Fruit fly (Drosophila melanogaster) whole organism, embryonic: ENCODE results near the gene htl.

Experiments
- Adf1 ChIP-seq: fragments of 200-800 bp; sonication (Bioruptor generic); IDR thresholded peaks from 2 replicates; pipeline ENCODE4 v1.3.6; 2022; ENCODE audit warnings: missing biosample characterization, missing genetic modification characterization
- B-H1 ChIP-seq: fragments of 200-800 bp; sonication (Bioruptor generic); IDR thresholded peaks from 3 replicates; pipeline ENCODE4 v1.3.6; 2022; ENCODE audit warnings: missing biosample characterization, missing genetic modification characterization
- Bteb2 ChIP-seq: fragments of 200-800 bp; sonication (Bioruptor generic); optimal IDR thresholded peaks from 2 replicates; lab custom pipeline; 2016; ENCODE audit warnings: missing biosample characterization, missing genetic modification characterization
- CG11723 ChIP-seq: fragments of 200-800 bp; sonication (Bioruptor generic); optimal IDR thresholded peaks from 2 replicates; lab custom pipeline; 2017; ENCODE audit warnings: missing biosample characterization, mild to moderate bottlenecking, missing genetic modification characterization
- CG12155 ChIP-seq: fragments of 200-800 bp; sonication (Bioruptor generic); optimal IDR thresholded peaks from 3 replicates; lab custom pipeline; 2016; ENCODE audit warnings: missing biosample characterization, missing genetic modification characterization
- CG12744 ChIP-seq: fragments of 200-800 bp; sonication (Bioruptor generic); optimal IDR thresholded peaks from 2 replicates; lab custom pipeline; 2016; ENCODE audit warnings: missing biosample characterization, missing genetic modification characterization
- CG16813 ChIP-seq: fragments of 200-800 bp; sonication (Bioruptor generic); IDR thresholded peaks from 3 replicates; pipeline ENCODE4 v1.3.6; 2022; ENCODE audit warnings: missing biosample characterization, missing genetic modification characterization; ENCODE audit not compliant: partially characterized antibody
- CG17186 ChIP-seq: fragments of 200-800 bp; sonication (Bioruptor generic); optimal IDR thresholded peaks from 3 replicates; lab custom pipeline; 2017; ENCODE audit warnings: missing biosample characterization, missing genetic modification reagents, missing genetic modification characterization
- CG17359 ChIP-seq: fragments of 200-800 bp; sonication (Bioruptor generic); optimal IDR thresholded peaks from 3 replicates; lab custom pipeline; 2018; ENCODE audit warnings: missing biosample characterization, mild to moderate bottlenecking, missing genetic modification characterization, moderate library complexity
- CG17912 ChIP-seq: fragments of 200-800 bp; sonication (Bioruptor generic); optimal IDR thresholded peaks from 2 replicates; lab custom pipeline; 2018; ENCODE audit warnings: missing biosample characterization, mild to moderate bottlenecking, missing genetic modification characterization
- CG31388 ChIP-seq: fragments of 200-800 bp; sonication (Bioruptor generic); optimal IDR thresholded peaks from 2 replicates; lab custom pipeline; 2016; ENCODE audit warnings: missing biosample characterization, missing genetic modification characterization
- CG33213 ChIP-seq: fragments of 200-800 bp; sonication (Bioruptor generic); optimal IDR thresholded peaks from 3 replicates; lab custom pipeline; 2016; ENCODE audit warnings: missing biosample characterization, missing genetic modification characterization
- CG4424 ChIP-seq: fragments of 200-800 bp; sonication (Bioruptor generic); optimal IDR thresholded peaks from 3 replicates; lab custom pipeline; 2016; ENCODE audit warnings: missing biosample characterization, missing genetic modification characterization
- CG6654 ChIP-seq: fragments of 200-800 bp; sonication (Bioruptor generic); optimal IDR thresholded peaks from 2 replicates; lab custom pipeline; 2017; ENCODE audit warnings: missing biosample characterization, mild to moderate bottlenecking, missing genetic modification characterization
- CG6813 ChIP-seq: fragments of 200-800 bp; sonication (Bioruptor generic); optimal IDR thresholded peaks from 2 replicates; lab custom pipeline; 2017; ENCODE audit warnings: missing biosample characterization, missing genetic modification characterization, mild to moderate bottlenecking, moderate library complexity, missing genetic modification reagents
- CG7357 ChIP-seq: fragments of 200-800 bp; sonication (Bioruptor generic); IDR thresholded peaks from 3 replicates; pipeline ENCODE4 v1.3.6; 2022; ENCODE audit warnings: missing biosample characterization, missing genetic modification characterization
- CG8765 ChIP-seq: fragments of 200-800 bp; sonication (Bioruptor generic); IDR thresholded peaks from 2 replicates; pipeline ENCODE4 v1.3.6; 2022; ENCODE audit warnings: missing biosample characterization, missing genetic modification characterization
- CG9727 ChIP-seq: fragments of 200-800 bp; sonication (Bioruptor generic); optimal IDR thresholded peaks from 3 replicates; lab custom pipeline; 2017; ENCODE audit warnings: missing biosample characterization, mild to moderate bottlenecking, missing genetic modification characterization
- Camta ChIP-seq: fragments of 200-800 bp; sonication (Bioruptor generic); optimal IDR thresholded peaks from 2 replicates; lab custom pipeline; 2016; ENCODE audit warnings: missing biosample characterization, missing genetic modification characterization
- Chrac-16 ChIP-seq: fragments of 200-800 bp; sonication (Bioruptor generic); optimal IDR thresholded peaks from 3 replicates; lab custom pipeline; 2016; ENCODE audit warnings: missing biosample characterization, missing genetic modification characterization
- CkIIα-i1 ChIP-seq: fragments of 200-800 bp; sonication (Bioruptor generic); IDR thresholded peaks from 2 replicates; pipeline ENCODE4 v1.3.6; 2022; ENCODE audit warnings: missing biosample characterization, missing genetic modification characterization
- CoRest ChIP-seq: fragments of 200-800 bp; sonication (Bioruptor generic); optimal IDR thresholded peaks from 3 replicates; lab custom pipeline; 2018; ENCODE audit warnings: missing biosample characterization, mild to moderate bottlenecking, missing genetic modification characterization, moderate library complexity
- CrebB ChIP-seq: fragments of 200-800 bp; sonication (Bioruptor generic); optimal IDR thresholded peaks from 3 replicates; lab custom pipeline; 2018; ENCODE audit warnings: missing biosample characterization, mild to moderate bottlenecking, missing genetic modification characterization
- D19B ChIP-seq: fragments of 200-800 bp; sonication (Bioruptor generic); optimal IDR thresholded peaks from 2 replicates; lab custom pipeline; 2017; ENCODE audit warnings: missing biosample characterization, mild to moderate bottlenecking, missing genetic modification characterization
- Dll ChIP-seq: fragments of 200-800 bp; sonication (Bioruptor generic); IDR thresholded peaks from 4 replicates; pipeline ENCODE4 v1.3.6; 2022; ENCODE audit warnings: missing biosample characterization, missing genetic modification characterization; ENCODE audit not compliant: partially characterized antibody
- E2f1 ChIP-seq: fragments of 200-800 bp; sonication (Bioruptor generic); IDR thresholded peaks from 2 replicates; pipeline ENCODE4 v1.3.6; 2022; ENCODE audit warnings: missing biosample characterization, missing genetic modification characterization
- E2f2 ChIP-seq: fragments of 200-800 bp; sonication (Bioruptor generic); IDR thresholded peaks from 2 replicates; pipeline ENCODE4 v1.3.6; 2022; ENCODE audit warnings: missing biosample characterization, missing genetic modification characterization
- Eip74EF ChIP-seq, 2 experiments: fragments of 200-800 bp in 1 of 2; fragments of >200 bp in 1 of 2; sonication (Bioruptor generic) in 1 of 2; optimal IDR thresholded peaks; 2 replicates each; lab custom pipeline; 2017 to 2019; ENCODE audit warnings: missing biosample characterization in 2 of 2, missing genetic modification characterization in 2 of 2, mild to moderate bottlenecking in 1 of 2, moderate library complexity in 1 of 2
- Myb ChIP-seq: fragments of 200-800 bp; sonication (Bioruptor generic); optimal IDR thresholded peaks from 2 replicates; lab custom pipeline; 2016; ENCODE audit warnings: missing biosample characterization, missing genetic modification characterization
- Nf-YB ChIP-seq: fragments of 200-800 bp; sonication (Bioruptor generic); optimal IDR thresholded peaks from 3 replicates; lab custom pipeline; 2019; ENCODE audit warnings: missing biosample characterization, mild to moderate bottlenecking, missing genetic modification characterization, moderate library complexity
- NfI ChIP-seq: fragments of 200-800 bp; sonication (Bioruptor generic); optimal IDR thresholded peaks from 3 replicates; lab custom pipeline; 2018; ENCODE audit warnings: missing biosample characterization, mild to moderate bottlenecking, missing genetic modification characterization, moderate library complexity
- Opbp ChIP-seq: fragments of 200-800 bp; sonication (Bioruptor generic); IDR thresholded peaks from 3 replicates; pipeline ENCODE4 v1.3.6; 2022; ENCODE audit warnings: missing biosample characterization, missing genetic modification characterization; ENCODE audit not compliant: partially characterized antibody
- PHDP ChIP-seq: fragments of 200-800 bp; sonication (Bioruptor generic); optimal IDR thresholded peaks from 3 replicates; lab custom pipeline; 2018; ENCODE audit warnings: missing biosample characterization, mild to moderate bottlenecking, missing genetic modification characterization, moderate library complexity
- Sox102F ChIP-seq: fragments of 200-800 bp; sonication (Bioruptor generic); optimal IDR thresholded peaks from 2 replicates; lab custom pipeline; 2018; ENCODE audit warnings: missing biosample characterization, mild to moderate bottlenecking, missing genetic modification characterization, moderate library complexity
- Spps ChIP-seq: fragments of 200-800 bp; sonication (Bioruptor generic); optimal IDR thresholded peaks from 2 replicates; lab custom pipeline; 2018; ENCODE audit warnings: missing biosample characterization, mild to moderate bottlenecking, missing genetic modification characterization
- Ssrp ChIP-seq: fragments of 200-800 bp; sonication (Bioruptor generic); optimal IDR thresholded peaks from 2 replicates; lab custom pipeline; 2018; ENCODE audit warnings: missing biosample characterization, mild to moderate bottlenecking, missing genetic modification characterization, moderate library complexity
- ab ChIP-seq: fragments of 200-800 bp; sonication (Bioruptor generic); optimal IDR thresholded peaks from 2 replicates; lab custom pipeline; 2016; ENCODE audit warnings: missing biosample characterization, missing genetic modification characterization
- chm ChIP-seq: fragments of 200-800 bp; sonication (Bioruptor generic); IDR thresholded peaks from 2 replicates; pipeline ENCODE4 v1.3.6; 2022; ENCODE audit warnings: missing biosample characterization, missing genetic modification characterization
- gfzf ChIP-seq: fragments of 200-800 bp; sonication (Bioruptor generic); optimal IDR thresholded peaks from 2 replicates; lab custom pipeline; 2016; ENCODE audit warnings: missing biosample characterization, mild to moderate bottlenecking, missing genetic modification characterization, moderate library complexity
- h ChIP-seq: fragments of >200 bp; optimal IDR thresholded peaks from 2 replicates; lab custom pipeline; 2017
- jigr1 ChIP-seq: fragments of 200-800 bp; sonication (Bioruptor generic); IDR thresholded peaks from 3 replicates; pipeline ENCODE4 v1.3.6; 2022; ENCODE audit warnings: missing biosample characterization, missing genetic modification characterization
- klu ChIP-seq: fragments of 200-800 bp; sonication (Bioruptor generic); IDR thresholded peaks from 2 replicates; pipeline ENCODE4 v1.3.6; 2022; ENCODE audit warnings: missing biosample characterization, missing genetic modification characterization
- kni ChIP-seq: fragments of 200-800 bp; sonication (Bioruptor generic); optimal IDR thresholded peaks from 3 replicates; lab custom pipeline; 2017; ENCODE audit warnings: mild to moderate bottlenecking, missing biosample characterization, missing genetic modification reagents, missing genetic modification characterization
- lilli ChIP-seq: fragments of 200-800 bp; sonication (Bioruptor generic); optimal IDR thresholded peaks from 3 replicates; lab custom pipeline; 2016; ENCODE audit warnings: missing biosample characterization, missing genetic modification characterization
- run ChIP-seq: fragments of 200-800 bp; sonication (Bioruptor generic); optimal IDR thresholded peaks from 3 replicates; lab custom pipeline; 2018; ENCODE audit warnings: missing biosample characterization, mild to moderate bottlenecking, missing genetic modification characterization
- sob ChIP-seq: fragments of 200-800 bp; sonication (Bioruptor generic); IDR thresholded peaks from 2 replicates; pipeline ENCODE4 v1.3.6; 2022; ENCODE audit warnings: missing biosample characterization, missing genetic modification characterization
- sqz ChIP-seq: fragments of 200-800 bp; sonication (Bioruptor generic); optimal IDR thresholded peaks from 3 replicates; lab custom pipeline; 2018; ENCODE audit warnings: missing biosample characterization, mild to moderate bottlenecking, missing genetic modification characterization
- stc ChIP-seq: fragments of 200-800 bp; sonication (Bioruptor generic); IDR thresholded peaks from 2 replicates; pipeline ENCODE4 v1.3.6; 2022; ENCODE audit warnings: missing biosample characterization, missing genetic modification characterization
- toy ChIP-seq: fragments of 200-800 bp; sonication (Bioruptor generic); IDR thresholded peaks from 2 replicates; pipeline ENCODE4 v1.3.6; 2022; ENCODE audit warnings: missing biosample characterization, missing genetic modification characterization
- usp ChIP-seq: fragments of >200 bp; optimal IDR thresholded peaks from 2 replicates; lab custom pipeline; 2017; ENCODE audit warnings: missing biosample characterization, missing genetic modification characterization
- vnd ChIP-seq: fragments of 200-800 bp; sonication (Bioruptor generic); IDR thresholded peaks from 3 replicates; pipeline ENCODE4 v1.3.6; 2022; ENCODE audit warnings: missing biosample characterization, missing genetic modification characterization; ENCODE audit not compliant: partially characterized antibody
- wek ChIP-seq: fragments of 200-800 bp; sonication (Bioruptor generic); optimal IDR thresholded peaks from 3 replicates; lab custom pipeline; 2018; ENCODE audit warnings: missing biosample characterization, mild to moderate bottlenecking, missing genetic modification characterization, moderate library complexity

htl gene

dm6 chr3R:18021261-18021679 is 31.5 kb downstream of the htl start, which contains the start of gene CG7785 (continued):
- TF ChIP-seq gfzf = peak; percentile 70
- peak; percentile 18 for TF ChIP-seq CrebB
- TF ChIP-seq CG31388 (GFP tag; lab: Kevin White, UChicago) = peak; percentile 34
- no peak for TF ChIP-seq Opbp
- TF ChIP-seq CG11723 = no peak
- no peak for TF ChIP-seq CG6654 (GFP tag; lab: Kevin White, UChicago)
- no peak for TF ChIP-seq CG17912 (GFP tag; lab: Kevin White, UChicago)
- TF ChIP-seq kni (GFP tag; lab: Kevin White, UChicago) = no peak
- peak; percentile 68 for TF ChIP-seq PHDP (tag; lab: Kevin White, UChicago)
- TF ChIP-seq CG4424 (GFP tag; lab: Kevin White, UChicago) = peak; percentile 55
- no peak for TF ChIP-seq CG16813 (GFP tag; lab: Robert Waterston, UW)
- TF ChIP-seq CkIIα-i1 (GFP tag; lab: Robert Waterston, UW) = no peak
- no peak for TF ChIP-seq vnd
- TF ChIP-seq ab = no peak
- TF ChIP-seq Eip74EF (GFP tag; optimal IDR thresholded peaks at IDR 0.05; lab: Kevin White, UChicago) = no peak
- no peak for TF ChIP-seq CG7357 (GFP tag; lab: Robert Waterston, UW)
- TF ChIP-seq Dll (GFP tag; lab: Robert Waterston, UW) = no peak
- peak; percentile 45 for TF ChIP-seq Myb (GFP tag; lab: Kevin White, UChicago)
- peak; percentile 68 for TF ChIP-seq NfI (GFP tag; lab: Kevin White, UChicago)
- no peak for TF ChIP-seq Adf1 (GFP tag; lab: Robert Waterston, UW)
- TF ChIP-seq chm (GFP tag; lab: Robert Waterston, UW) = no peak
- TF ChIP-seq CG6813 (GFP tag; lab: Kevin White, UChicago) = no peak
- TF ChIP-seq CG12155 = peak; percentile 35
- TF ChIP-seq CG17359 (tag; lab: Kevin White, UChicago) = peak; percentile 64
- TF ChIP-seq E2f1 (GFP tag; lab: Robert Waterston, UW) = peak; percentile 47
- no peak for TF ChIP-seq usp (GFP tag; lab: Kevin White, UChicago)
- no peak for TF ChIP-seq klu (GFP tag; lab: Robert Waterston, UW)
- no peak for TF ChIP-seq jigr1 (GFP tag; lab: Robert Waterston, UW)
- no peak for TF ChIP-seq toy
- no peak for TF ChIP-seq D19B (GFP tag; lab: Kevin White, UChicago)
- no peak for TF ChIP-seq h (lab: Kevin White, UChicago)
- TF ChIP-seq Camta (GFP tag; lab: Kevin White, UChicago) = peak; percentile 62
- peak; percentile 65 for TF ChIP-seq Sox102F (GFP tag; lab: Kevin White, UChicago)
- TF ChIP-seq CG8765 = no peak
- peak; percentile 53 for TF ChIP-seq CG33213 (GFP tag; lab: Kevin White, UChicago)
- peak; percentile 39 for TF ChIP-seq Ssrp (tag; lab: Kevin White, UChicago)
- TF ChIP-seq sqz (GFP tag; lab: Kevin White, UChicago) = peak; percentile 45
- peak; percentile 45; the same call in 1 of the 2 replicates for TF ChIP-seq sob
- TF ChIP-seq Chrac-16 = peak; percentile 74
- peak; percentile 14 for TF ChIP-seq Bteb2 (GFP tag; lab: Kevin White, UChicago)
- TF ChIP-seq CG17186 = no peak
- TF ChIP-seq stc (GFP tag; lab: Robert Waterston, UW) = no peak
- peak; percentile 67 for TF ChIP-seq lilli (GFP tag; lab: Kevin White, UChicago)
- TF ChIP-seq CG12744 = peak; percentile 20
- peak; percentile 79 for TF ChIP-seq CoRest
- no peak for TF ChIP-seq B-H1 (GFP tag; lab: Robert Waterston, UW)
- no peak for TF ChIP-seq Spps (tag; lab: Kevin White, UChicago)
- no peak for TF ChIP-seq Nf-YB (GFP tag; lab: Kevin White, UChicago)
- TF ChIP-seq CG9727 (GFP tag; lab: Kevin White, UChicago) = peak; percentile 64
- no peak for TF ChIP-seq run (tag; lab: Kevin White, UChicago)
- TF ChIP-seq wek (GFP tag; lab: Kevin White, UChicago) = no peak
- TF ChIP-seq E2f2 = peak; percentile 53
